Worm (Caenorhabditis elegans): ENCODE measurements around the gene dct-18.

dct-18 gene

DNA sequence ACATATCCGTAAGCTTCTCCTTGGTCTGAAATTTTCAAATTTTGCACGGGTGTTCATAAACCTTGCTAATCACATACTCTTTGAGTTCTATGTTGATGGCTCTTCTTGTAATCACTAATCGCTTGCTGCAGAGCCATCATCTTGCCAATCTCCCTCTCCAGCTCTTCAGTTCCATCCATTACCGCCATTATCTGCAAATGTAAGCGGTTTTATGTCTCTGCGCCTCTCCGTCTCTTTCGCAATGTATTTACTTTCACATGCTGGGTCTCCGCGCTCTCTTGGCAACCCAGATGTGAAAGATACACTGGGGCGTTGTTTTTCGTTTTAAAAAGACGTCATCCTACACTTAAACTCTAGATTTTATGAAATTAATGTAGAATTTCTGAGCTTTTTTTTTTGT lies 21.6 kb downstream of the dct-18 start (continued):
- TF ChIP-seq irx-1 (tag; optimal IDR thresholded peaks at IDR 0.05): no peak
- peak; percentile 16 for TF ChIP-seq nhr-20 (tag; optimal IDR thresholded peaks at IDR 0.05)
- no peak for TF ChIP-seq grh-1 (GFP tag; IDR thresholded peaks at IDR 0.05)
- TF ChIP-seq zag-1 (tag; optimal IDR thresholded peaks at IDR 0.05): no peak
- no peak for TF ChIP-seq ceh-63 (GFP tag; optimal IDR thresholded peaks at IDR 0.05)
- no peak for TF ChIP-seq egl-13 (tag; optimal IDR thresholded peaks at IDR 0.05)
- no peak for TF ChIP-seq sox-4 (tag; optimal IDR thresholded peaks at IDR 0.05)
- TF ChIP-seq C16A3.4 (tag; optimal IDR thresholded peaks at IDR 0.05): peak; percentile 17
- peak in 1 of 6 experiments; percentile 25 for TF ChIP-seq elt-3 (tag; optimal IDR thresholded peaks at IDR 0.05)
- no peak for TF ChIP-seq ceh-8 (GFP tag; optimal IDR thresholded peaks at IDR 0.05)
- no peak for TF ChIP-seq ama-1 (optimal IDR thresholded peaks at IDR 0.05)
- TF ChIP-seq ces-1 (GFP tag; optimal IDR thresholded peaks at IDR 0.05): no peak
- peak; percentile 23 to 28 (median 27) for TF ChIP-seq dpl-1 (GFP tag; optimal IDR thresholded peaks at IDR 0.05)
- no peak for TF ChIP-seq sup-37 (GFP tag; optimal IDR thresholded peaks at IDR 0.05)
- TF ChIP-seq nhr-85 (tag): no peak
- TF ChIP-seq nhr-237 (tag; optimal IDR thresholded peaks at IDR 0.05): no peak
- peak; percentile 78 for TF ChIP-seq snpc-4 (tag; optimal IDR thresholded peaks at IDR 0.05)
- TF ChIP-seq rnt-1 (tag; optimal IDR thresholded peaks at IDR 0.05): peak; percentile 81
- TF ChIP-seq ceh-90 (tag; optimal IDR thresholded peaks at IDR 0.05): no peak
- TF ChIP-seq C34B4.2 (tag; optimal IDR thresholded peaks at IDR 0.05): no peak
- TF ChIP-seq mef-2 (tag; optimal IDR thresholded peaks at IDR 0.05): no peak
- TF ChIP-seq tbx-2 (tag; optimal IDR thresholded peaks at IDR 0.05): no peak
- TF ChIP-seq lin-39 (tag; optimal IDR thresholded peaks at IDR 0.05): no peak
- TF ChIP-seq egl-27 (tag; optimal IDR thresholded peaks at IDR 0.05): no peak
- TF ChIP-seq efl-1 (optimal IDR thresholded peaks at IDR 0.05): peak; percentile 59 to 73
- peak in 1 of 2 experiments; percentile 41 for TF ChIP-seq efl-1 (GFP tag; optimal IDR thresholded peaks at IDR 0.05 in 1 of 2)
- no peak for TF ChIP-seq unc-98 (GFP tag; IDR thresholded peaks at IDR 0.05)
- no peak for TF ChIP-seq vab-15 (tag; optimal IDR thresholded peaks at IDR 0.05)
- TF ChIP-seq fos-1 (tag; optimal IDR thresholded peaks at IDR 0.05): no peak
- TF ChIP-seq mab-9 (GFP tag; IDR thresholded peaks at IDR 0.05): no peak
- TF ChIP-seq hlh-4 (tag; optimal IDR thresholded peaks at IDR 0.05): no peak
- no peak for TF ChIP-seq elt-2 (tag; optimal IDR thresholded peaks at IDR 0.05)
- no peak for TF ChIP-seq unc-62 (GFP tag; optimal IDR thresholded peaks at IDR 0.05)
- peak; percentile 57 for TF ChIP-seq skn-1 (tag; optimal IDR thresholded peaks at IDR 0.05)
- no peak for TF ChIP-seq nhr-90 (tag; optimal IDR thresholded peaks at IDR 0.05; ENCODE audit: poor library complexity)
- TF ChIP-seq lin-14 (GFP tag; optimal IDR thresholded peaks at IDR 0.05): no peak
- no peak for TF ChIP-seq lir-3 (tag; optimal IDR thresholded peaks at IDR 0.05; ENCODE audit: poor library complexity)
- TF ChIP-seq ztf-11 (tag; optimal IDR thresholded peaks at IDR 0.05): no peak
- TF ChIP-seq fkh-8 (tag; optimal IDR thresholded peaks at IDR 0.05): peak; percentile 41
- no peak for TF ChIP-seq tlp-1 (tag; optimal IDR thresholded peaks at IDR 0.05)
- TF ChIP-seq nhr-71 (tag; optimal IDR thresholded peaks at IDR 0.05): peak; percentile 60
- no peak for TF ChIP-seq nhr-19 (GFP tag; conservative IDR thresholded peaks at IDR 0.05)
- TF ChIP-seq nhr-84 (tag; optimal IDR thresholded peaks at IDR 0.05): no peak
- no peak for TF ChIP-seq efl-3 (GFP tag; optimal IDR thresholded peaks at IDR 0.05)
- no peak for TF ChIP-seq zip-4 (GFP tag; optimal IDR thresholded peaks at IDR 0.05)
- TF ChIP-seq F16B12.6 (tag; optimal IDR thresholded peaks at IDR 0.05): no peak
- TF ChIP-seq nhr-12 (tag; optimal IDR thresholded peaks at IDR 0.05): no peak
- TF ChIP-seq mep-1 (tag; optimal IDR thresholded peaks at IDR 0.05): peak; percentile 47
- TF ChIP-seq ets-5 (GFP tag; IDR thresholded peaks at IDR 0.05): no peak
- TF ChIP-seq fkh-10 (GFP tag; optimal IDR thresholded peaks at IDR 0.05): no peak
- no peak for TF ChIP-seq nhr-11 (tag; optimal IDR thresholded peaks at IDR 0.05)
- TF ChIP-seq lin-15B (tag; optimal IDR thresholded peaks at IDR 0.05): no peak
- no peak for TF ChIP-seq ztf-4 (tag; optimal IDR thresholded peaks at IDR 0.05)
- TF ChIP-seq fkh-4 (tag; optimal IDR thresholded peaks at IDR 0.05; ENCODE audit: borderline replicate concordance): no peak

Measured in whole organism, L1 larva.